Fruit fly (Drosophila melanogaster) S2 (cell line): ENCODE results near the gene SdhAL.

Source experiments
- CG8478 ChIP-seq: fragments of >200 bp; optimal IDR thresholded peaks from 2 replicates; lab custom pipeline; 2018
- CTCF ChIP-seq, 2 experiments: fragments of >200 bp; optimal IDR thresholded peaks; 2 replicates each; lab custom pipeline; 2018

SdhAL gene

dm6 chr3L:11924657-11925056 lies at the start of gene SdhAL:
Gene SdhAL (minus strand): TSS chr3L:11924757.
- no peak for TF ChIP-seq CG8478 (lab: Kevin White, UChicago)
- no peak for TF ChIP-seq CTCF (optimal IDR thresholded peaks at IDR 0.05; lab: Kevin White, UChicago)

DNA sequence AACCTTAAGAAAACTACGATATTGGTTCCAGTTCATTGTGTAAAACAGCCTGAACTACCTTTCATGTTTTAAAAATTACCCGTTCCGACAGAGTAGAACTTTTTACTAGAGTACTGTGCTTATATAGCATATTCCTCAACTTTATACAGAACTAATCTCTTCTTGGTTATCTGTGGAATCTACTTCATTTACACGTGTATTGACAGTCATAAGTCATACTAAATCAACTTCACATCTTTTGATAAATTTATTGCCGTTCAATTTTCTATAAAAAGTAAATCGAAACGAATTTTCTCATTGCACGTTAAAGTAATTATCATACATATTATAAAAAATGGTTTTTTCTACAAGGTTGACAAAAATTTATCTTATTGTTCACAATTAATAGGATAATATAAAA lies 49.1 kb upstream of the SdhAL start, which contains the start of gene CG42397:
Gene CG42397, minus strand, starts transcription at position 101 of the 400 bp plus-strand sequence.
- no peak for TF ChIP-seq CTCF (optimal IDR thresholded peaks at IDR 0.05; lab: Kevin White, UChicago)
- no peak for TF ChIP-seq CG8478 (lab: Kevin White, UChicago)

DNA sequence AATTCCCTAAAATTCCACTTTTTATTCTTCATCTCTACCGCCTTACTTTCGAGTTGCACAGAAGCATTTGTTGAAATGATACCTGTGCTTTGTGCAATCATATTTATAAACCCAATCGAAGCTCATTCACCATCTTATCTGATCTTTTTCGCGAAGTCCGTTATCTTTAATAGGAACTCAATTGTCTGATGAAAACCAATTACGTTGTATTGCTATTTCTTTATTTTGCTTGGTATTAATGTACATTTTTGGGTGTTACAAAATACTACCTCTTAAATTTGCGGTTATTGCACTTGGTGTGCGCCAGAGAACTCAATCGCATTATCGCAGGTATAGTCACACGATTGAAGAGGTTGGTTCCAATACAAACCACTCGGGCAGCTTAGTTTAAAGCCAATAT lies 48.3 kb upstream of the SdhAL start, which contains the start of gene Muc68E:
Gene Muc68E, minus strand, starts transcription at position 101 of the 400 bp plus-strand sequence.
- no peak for TF ChIP-seq CTCF (optimal IDR thresholded peaks at IDR 0.05; lab: Kevin White, UChicago)
- TF ChIP-seq CG8478 (lab: Kevin White, UChicago), result no peak

DNA sequence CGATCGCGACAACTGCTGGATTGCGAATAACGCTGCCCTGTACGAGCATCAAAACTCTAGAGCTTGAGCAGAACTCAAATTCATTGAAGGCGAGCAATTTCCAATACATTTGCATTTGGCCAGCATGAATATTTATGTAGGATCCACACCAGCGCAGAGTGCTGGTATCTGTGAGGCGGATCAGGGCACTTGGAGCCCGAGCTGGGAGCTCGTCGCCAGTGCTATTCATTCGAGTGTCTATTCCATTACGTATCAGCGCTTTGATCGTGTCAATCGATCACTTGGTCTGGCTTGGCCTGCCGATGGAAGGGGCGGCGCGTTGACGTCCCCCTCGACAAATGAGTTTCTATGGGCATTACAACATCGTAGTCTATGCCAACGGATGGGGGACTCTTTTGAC lies 41.5 kb upstream of the SdhAL start, which contains the start of gene prc:
Gene prc, minus strand, starts transcription at position 28 of the 400 bp plus-strand sequence.
- TF ChIP-seq CTCF (optimal IDR thresholded peaks at IDR 0.05; lab: Kevin White, UChicago) (no peak), CG8478 (lab: Kevin White, UChicago) (no peak)

dm6 chr3L:11957669-11958333 lies 33.2 kb upstream of the SdhAL start, which contains the start of the genes CG11570 and CG43294:
Gene CG11570 (minus strand): TSS chr3L:11957769.
Gene CG43294 (plus strand): TSS chr3L:11958283.
- TF ChIP-seq CG8478 (lab: Kevin White, UChicago), result no peak
- no peak for TF ChIP-seq CTCF (optimal IDR thresholded peaks at IDR 0.05; lab: Kevin White, UChicago)

dm6 chr3L:11953783-11954182 lies 29.2 kb upstream of the SdhAL start, which contains the start of gene CG7248:
Gene CG7248 (plus strand): TSS chr3L:11954083.
- TF ChIP-seq CTCF (optimal IDR thresholded peaks at IDR 0.05; lab: Kevin White, UChicago) (no peak), CG8478 (lab: Kevin White, UChicago) (no peak)

DNA sequence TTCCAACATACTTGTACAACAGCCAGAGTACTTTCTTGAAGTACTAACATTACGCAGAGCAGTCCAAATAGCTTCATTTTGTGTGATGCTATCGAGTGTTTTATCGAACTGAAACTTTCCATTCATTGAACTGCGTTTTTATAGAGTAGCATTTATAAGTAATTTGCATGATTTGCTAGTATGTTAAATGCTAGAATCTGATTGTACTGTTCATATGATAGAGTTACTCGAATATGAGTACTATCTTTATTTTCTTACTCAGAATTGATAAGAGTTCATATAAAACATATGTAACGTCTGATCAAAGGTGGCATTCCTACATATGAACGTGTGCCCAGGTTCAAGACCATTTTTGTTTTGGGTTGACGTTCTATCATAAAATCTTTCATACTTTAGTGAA lies 28.7 kb upstream of the SdhAL start, which contains the start of gene obst-G:
Gene obst-G, minus strand, starts transcription at position 101 of the 400 bp plus-strand sequence.
- no peak for TF ChIP-seq CG8478 (lab: Kevin White, UChicago)
- TF ChIP-seq CTCF (optimal IDR thresholded peaks at IDR 0.05; lab: Kevin White, UChicago), result no peak

- no peak for TF ChIP-seq CTCF (optimal IDR thresholded peaks at IDR 0.05; lab: Kevin White, UChicago)
- no peak for TF ChIP-seq CG8478 (lab: Kevin White, UChicago)
Measured at dm6 chr3L:11949539-11949938, 25.0 kb upstream of the SdhAL start, which contains the start of gene CG17826. Gene CG17826 (plus strand): TSS chr3L:11949839.

dm6 chr3L:11947357-11947756 lies 22.8 kb upstream of the SdhAL start, which contains the start of gene CG7252:
Gene CG7252 (plus strand): TSS chr3L:11947675.
- TF ChIP-seq CTCF (optimal IDR thresholded peaks at IDR 0.05; lab: Kevin White, UChicago), result no peak
- no peak for TF ChIP-seq CG8478 (lab: Kevin White, UChicago)

DNA sequence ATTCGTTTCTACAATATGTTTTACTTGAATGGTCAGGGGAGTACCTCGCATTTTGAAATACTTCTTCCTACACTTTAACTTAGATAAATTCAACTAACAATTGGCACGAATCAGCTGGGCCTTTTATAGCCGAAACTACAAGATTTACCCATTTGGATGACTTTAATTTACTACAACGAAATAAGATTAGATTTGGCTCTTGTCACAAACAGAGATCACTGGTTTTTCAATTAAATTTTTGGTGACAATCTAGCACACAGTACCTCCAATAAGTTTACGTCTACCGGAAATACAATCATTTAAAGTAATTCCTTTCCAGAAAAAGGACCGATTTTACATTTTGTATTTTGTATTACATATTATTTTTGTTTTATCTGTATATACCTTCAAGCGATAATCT lies 20.2 kb upstream of the SdhAL start, which contains the start of gene CG5883:
Gene CG5883, minus strand, starts transcription at position 101 of the 400 bp plus-strand sequence.
- TF ChIP-seq CTCF (optimal IDR thresholded peaks at IDR 0.05; lab: Kevin White, UChicago), result no peak
- TF ChIP-seq CG8478 (lab: Kevin White, UChicago), result no peak

DNA sequence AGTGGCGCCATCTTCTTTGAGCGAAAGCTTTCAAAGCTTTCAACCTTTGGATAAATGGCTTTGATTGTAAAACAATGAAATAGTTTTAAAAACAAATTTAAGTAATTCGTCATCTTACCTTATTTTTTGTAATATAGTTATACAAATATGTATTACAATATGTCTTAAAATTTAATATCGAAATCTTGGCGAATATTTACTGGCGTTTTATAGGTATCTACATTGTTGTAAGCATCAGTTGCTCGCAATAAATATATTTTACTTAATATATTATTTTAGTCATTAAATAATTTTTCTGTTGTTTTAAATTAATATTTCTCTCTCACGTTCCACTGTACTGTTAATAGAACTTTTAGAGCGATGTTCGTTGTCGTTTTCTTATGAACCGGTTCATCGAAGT lies 17.1 kb upstream of the SdhAL start, which contains the start of gene Rpt4R:
Gene Rpt4R, plus strand, starts transcription at position 301 of the 400 bp plus-strand sequence.
- TF ChIP-seq CTCF (optimal IDR thresholded peaks at IDR 0.05; lab: Kevin White, UChicago) (no peak), CG8478 (lab: Kevin White, UChicago) (no peak)

DNA sequence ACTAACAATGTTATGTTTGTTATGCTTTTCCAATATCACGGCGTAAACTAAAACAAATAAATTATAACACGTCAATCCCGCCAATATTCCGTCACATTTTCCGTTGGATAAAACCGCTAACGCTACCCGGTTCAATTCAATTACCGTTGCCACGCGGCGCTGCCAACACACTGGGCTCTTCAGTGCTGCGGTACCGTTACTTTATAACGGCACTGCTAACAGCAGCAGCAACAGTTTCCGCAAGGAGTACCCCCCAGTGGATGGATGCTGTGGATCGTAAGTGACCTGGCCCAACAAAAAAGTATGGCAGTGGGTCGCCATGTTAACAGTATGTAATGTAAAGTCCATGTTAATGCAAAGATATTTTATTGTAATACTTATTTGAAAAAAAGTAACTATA lies 14.2 kb upstream of the SdhAL start, which contains the start of gene CG44837:
Gene CG44837, minus strand, starts transcription at position 157 of the 400 bp plus-strand sequence.
- TF ChIP-seq CTCF (optimal IDR thresholded peaks at IDR 0.05; lab: Kevin White, UChicago), result no peak
- TF ChIP-seq CG8478 (lab: Kevin White, UChicago), result no peak

- TF ChIP-seq CTCF (optimal IDR thresholded peaks at IDR 0.05; lab: Kevin White, UChicago) (no peak), CG8478 (lab: Kevin White, UChicago) (no peak)
Measured at dm6 chr3L:11937270-11937669, 12.7 kb upstream of the SdhAL start.

- TF ChIP-seq CTCF (optimal IDR thresholded peaks at IDR 0.05; lab: Kevin White, UChicago), result no peak
- no peak for TF ChIP-seq CG8478 (lab: Kevin White, UChicago)
Measured at dm6 chr3L:11931619-11932018, 7.1 kb upstream of the SdhAL start.

DNA sequence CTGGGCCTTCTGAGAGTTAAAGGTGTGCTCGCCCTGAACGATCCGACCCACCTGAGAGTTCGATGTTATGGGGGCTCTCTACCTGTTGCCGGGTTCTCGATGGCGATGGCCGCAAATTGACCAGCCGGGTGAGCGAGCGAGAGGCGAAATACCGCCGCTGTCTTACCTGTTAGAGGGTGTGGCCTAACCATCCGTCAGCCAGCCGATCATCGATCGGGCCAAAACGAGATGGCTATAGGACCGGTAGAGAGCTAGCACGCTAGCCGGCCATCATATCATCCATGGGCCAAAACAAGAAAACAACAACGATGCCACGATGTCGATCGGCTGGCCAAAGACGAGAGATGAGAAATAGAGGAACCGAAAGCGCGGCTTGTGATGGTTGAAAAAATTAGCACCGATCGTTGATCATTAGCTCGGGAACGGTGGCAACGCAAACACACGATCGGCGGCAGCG lies 2.8 kb upstream of the SdhAL start, which contains the start of gene byn:
Gene byn, plus strand, starts transcription at position 407 of the 457 bp plus-strand sequence.
- TF ChIP-seq CTCF (optimal IDR thresholded peaks at IDR 0.05; lab: Kevin White, UChicago), result no peak
- TF ChIP-seq CG8478 (lab: Kevin White, UChicago), result no peak
